Worm (Caenorhabditis elegans) whole organism, young adult: ENCODE measurements around the gene imb-2.
A peak's percentile ranks its signal among the peaks of the same experiment; 100 is the strongest.

Experiments used
- F23B12.7 ChIP-seq: sonication (generic microtip); optimal IDR thresholded peaks from 2 replicates; lab custom pipeline; 2017; ENCODE audit warnings: missing genetic modification characterization, mild to moderate bottlenecking, missing compliant biosample characterization, antibody characterized with exemption, moderate library complexity; ENCODE audit not compliant: insufficient read depth
- Y53F4B.3 ChIP-seq: fragments of 200-800 bp; sonication (Bioruptor generic); IDR thresholded peaks from 2 replicates; pipeline ENCODE4 v1.3.6; 2022; ENCODE audit warnings: missing genetic modification reagents, missing genetic modification characterization, missing compliant biosample characterization
- Y56A3A.18 ChIP-seq: fragments of 200-800 bp; sonication (Bioruptor generic); IDR thresholded peaks from 2 replicates; pipeline ENCODE4 v1.3.6; 2022; ENCODE audit warnings: missing genetic modification reagents, missing genetic modification characterization, missing compliant biosample characterization
- Y79H2A.3 ChIP-seq: fragments of 200-800 bp; sonication (Bioruptor generic); conservative IDR thresholded peaks from 2 replicates; pipeline ENCODE4 v1.3.6; 2022; ENCODE audit warnings: missing genetic modification reagents, missing genetic modification characterization, missing compliant biosample characterization
- aptf-3 ChIP-seq: fragments of 200-800 bp; sonication (Bioruptor generic); IDR thresholded peaks from 2 replicates; pipeline ENCODE4 v1.3.6; 2022; ENCODE audit warnings: missing genetic modification characterization, missing compliant biosample characterization
- dpff-1 ChIP-seq: sonication (generic microtip); optimal IDR thresholded peaks from 2 replicates; lab custom pipeline; 2017; ENCODE audit warnings: mild to moderate bottlenecking, missing genetic modification characterization, missing compliant biosample characterization
- dpl-1 ChIP-seq: fragments of 150-350 bp; optimal IDR thresholded peaks from 2 replicates; lab custom pipeline; 2014; ENCODE audit warnings: missing biosample characterization, missing genetic modification reagents, missing genetic modification characterization
- somi-1 ChIP-seq: fragments of 200-800 bp; sonication (Bioruptor generic); optimal IDR thresholded peaks from 2 replicates; lab custom pipeline; 2018; ENCODE audit warnings: mild to moderate bottlenecking, missing genetic modification characterization, missing compliant biosample characterization
- sptf-2 ChIP-seq: fragments of 200-800 bp; sonication (Bioruptor generic); optimal IDR thresholded peaks from 2 replicates; lab custom pipeline; 2018; ENCODE audit warnings: mild to moderate bottlenecking, missing genetic modification characterization, missing compliant biosample characterization
- unc-130 ChIP-seq: sonication (generic microtip); optimal IDR thresholded peaks from 2 replicates; lab custom pipeline; 2016; ENCODE audit warnings: missing genetic modification reagents, missing genetic modification characterization, missing compliant biosample characterization

DNA sequence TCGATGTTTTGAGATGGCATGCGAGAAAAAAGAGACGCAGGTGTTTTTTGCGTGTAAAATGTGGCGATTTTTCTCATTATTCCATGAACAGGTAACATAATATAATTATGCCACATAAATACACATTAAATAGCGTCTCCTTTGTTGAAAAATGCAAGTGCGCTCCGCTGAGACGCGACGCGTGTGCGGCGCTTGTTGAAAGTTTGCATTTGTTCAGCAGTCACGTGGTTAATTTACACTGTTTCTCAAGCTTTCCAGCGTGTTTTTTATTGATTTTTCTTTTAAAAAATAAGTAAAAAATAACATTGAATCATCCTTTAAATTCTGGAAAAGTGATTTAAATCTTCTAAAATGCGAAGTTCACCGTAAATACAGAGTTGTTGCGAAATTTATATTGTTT lies 34.1 kb downstream of the imb-2 start:
- TF ChIP-seq somi-1: no peak
- no peak for TF ChIP-seq Y56A3A.18 (GFP tag; lab: Robert Waterston, UW)
- no peak for TF ChIP-seq aptf-3 (GFP tag; lab: Robert Waterston, UW)
- TF ChIP-seq dpl-1 (GFP tag; lab: Kevin White, UChicago): peak; percentile 41
- peak; percentile 56 for TF ChIP-seq F23B12.7
- no peak for TF ChIP-seq Y53F4B.3 (GFP tag; lab: Robert Waterston, UW)
- TF ChIP-seq dpff-1: no peak
- TF ChIP-seq sptf-2 (GFP tag; lab: Kevin White, UChicago): no peak
- TF ChIP-seq unc-130 (GFP tag; lab: Kevin White, UChicago): no peak
- no peak for TF ChIP-seq Y79H2A.3 (GFP tag; lab: Robert Waterston, UW)
